Worm (Caenorhabditis elegans) whole organism, late embryonic: Measurements from ENCODE around the gene rig-3.

Source experiments
- F13H6.1 ChIP-seq: sonication (generic microtip); optimal IDR thresholded peaks from 2 replicates; lab custom pipeline; 2016; ENCODE audit warnings: missing genetic modification characterization, missing compliant biosample characterization
- K02D7.2 ChIP-seq: sonication (generic microtip); optimal IDR thresholded peaks from 2 replicates; lab custom pipeline; 2017; ENCODE audit warnings: mild to moderate bottlenecking, missing genetic modification characterization, missing compliant biosample characterization
- Y22D7AL.16 ChIP-seq: sonication (generic microtip); optimal IDR thresholded peaks from 2 replicates; lab custom pipeline; 2016; ENCODE audit warnings: missing genetic modification characterization, missing compliant biosample characterization
- ama-1 ChIP-seq: fragments of 150-350 bp; optimal IDR thresholded peaks from 2 replicates; lab custom pipeline; 2014
- ceh-14 ChIP-seq: sonication (generic microtip); optimal IDR thresholded peaks from 2 replicates; lab custom pipeline; 2016; ENCODE audit warnings: missing genotype, missing genetic modification characterization, missing compliant biosample characterization
- ceh-19 ChIP-seq: fragments of 200-800 bp; sonication (Bioruptor generic); optimal IDR thresholded peaks from 2 replicates; lab custom pipeline; 2018; ENCODE audit warnings: mild to moderate bottlenecking, missing genetic modification characterization, missing compliant biosample characterization
- ceh-2 ChIP-seq: sonication (generic microtip); optimal IDR thresholded peaks from 2 replicates; lab custom pipeline; 2016; ENCODE audit warnings: missing genotype, missing genetic modification characterization, missing compliant biosample characterization
- ceh-24 ChIP-seq: sonication (generic microtip); optimal IDR thresholded peaks from 2 replicates; lab custom pipeline; 2016; ENCODE audit warnings: mild to moderate bottlenecking, missing genetic modification characterization, missing compliant biosample characterization
- ceh-30 ChIP-seq: fragments of 150-350 bp; optimal IDR thresholded peaks from 2 replicates; lab custom pipeline; 2014; ENCODE audit warnings: missing biosample characterization, missing genetic modification characterization
- ceh-31 ChIP-seq: sonication (generic microtip); optimal IDR thresholded peaks from 2 replicates; lab custom pipeline; 2016; ENCODE audit warnings: missing genetic modification characterization, missing compliant biosample characterization
- ceh-34 ChIP-seq: sonication (generic microtip); optimal IDR thresholded peaks from 2 replicates; lab custom pipeline; 2016; ENCODE audit warnings: mild to moderate bottlenecking, missing genetic modification characterization, missing compliant biosample characterization
- ceh-45 ChIP-seq: fragments of 200-800 bp; sonication (Bioruptor generic); IDR thresholded peaks from 2 replicates; pipeline ENCODE4 v1.3.6; 2022; ENCODE audit warnings: missing genetic modification reagents, missing genetic modification characterization, missing compliant biosample characterization
- ceh-48 ChIP-seq: sonication (generic microtip); optimal IDR thresholded peaks from 2 replicates; lab custom pipeline; 2016; ENCODE audit warnings: missing genetic modification characterization, inconsistent platforms, missing compliant biosample characterization
- ceh-6 ChIP-seq: fragments of 200-800 bp; sonication (Bioruptor generic); optimal IDR thresholded peaks from 2 replicates; lab custom pipeline; 2018; ENCODE audit warnings: mild to moderate bottlenecking, missing genetic modification characterization, missing compliant biosample characterization
- ceh-9 ChIP-seq: sonication (generic microtip); optimal IDR thresholded peaks from 2 replicates; lab custom pipeline; 2016; ENCODE audit warnings: mild to moderate bottlenecking, missing genetic modification characterization, inconsistent platforms, missing compliant biosample characterization
- dve-1 ChIP-seq: sonication (generic microtip); optimal IDR thresholded peaks from 2 replicates; lab custom pipeline; 2017; ENCODE audit warnings: antibody characterized with exemption, mild to moderate bottlenecking, missing genetic modification characterization, missing compliant biosample characterization
- elt-2 ChIP-seq: sonication (generic microtip); optimal IDR thresholded peaks from 2 replicates; lab custom pipeline; 2016; ENCODE audit warnings: missing genetic modification reagents, missing genetic modification characterization, missing compliant biosample characterization
- elt-4 ChIP-seq: sonication (generic microtip); optimal IDR thresholded peaks from 2 replicates; lab custom pipeline; 2016; ENCODE audit warnings: missing genetic modification characterization, missing compliant biosample characterization
- eyg-1 ChIP-seq: sonication (generic microtip); optimal IDR thresholded peaks from 2 replicates; lab custom pipeline; 2016; ENCODE audit warnings: missing genotype, missing genetic modification characterization, missing compliant biosample characterization
- hlh-15 ChIP-seq: sonication (generic microtip); optimal IDR thresholded peaks from 2 replicates; lab custom pipeline; 2016; ENCODE audit warnings: missing genetic modification characterization, missing compliant biosample characterization
- hlh-30 ChIP-seq: sonication (generic microtip); optimal IDR thresholded peaks from 2 replicates; lab custom pipeline; 2017; ENCODE audit warnings: antibody characterized with exemption, missing genetic modification characterization, missing compliant biosample characterization; ENCODE audit not compliant: insufficient read depth
- hlh-6 ChIP-seq: sonication (generic microtip); optimal IDR thresholded peaks from 2 replicates; lab custom pipeline; 2016; ENCODE audit warnings: missing genotype, missing genetic modification characterization, missing compliant biosample characterization
- mec-3 ChIP-seq: sonication (generic microtip); optimal IDR thresholded peaks from 2 replicates; lab custom pipeline; 2016; ENCODE audit warnings: borderline replicate concordance, missing genetic modification characterization, missing compliant biosample characterization
- nfya-1 ChIP-seq: sonication (generic microtip); optimal IDR thresholded peaks from 2 replicates; lab custom pipeline; 2017; ENCODE audit warnings: missing genetic modification characterization, mild to moderate bottlenecking, missing compliant biosample characterization, antibody characterized with exemption, moderate library complexity
- nhr-232 ChIP-seq: sonication (generic microtip); optimal IDR thresholded peaks from 2 replicates; lab custom pipeline; 2016; ENCODE audit warnings: missing genetic modification characterization, missing compliant biosample characterization
- npax-4 ChIP-seq: sonication (generic microtip); optimal IDR thresholded peaks from 2 replicates; lab custom pipeline; 2016; ENCODE audit warnings: missing genetic modification characterization, missing compliant biosample characterization
- odd-2 ChIP-seq: sonication (generic microtip); optimal IDR thresholded peaks from 2 replicates; lab custom pipeline; 2017; ENCODE audit warnings: antibody characterized with exemption, mild to moderate bottlenecking, missing genetic modification characterization, missing compliant biosample characterization
- pat-9 ChIP-seq: fragments of 200-800 bp; sonication (Bioruptor generic); optimal IDR thresholded peaks from 2 replicates; lab custom pipeline; 2018; ENCODE audit warnings: mild to moderate bottlenecking, missing genetic modification characterization, moderate library complexity, missing compliant biosample characterization
- pax-1 ChIP-seq: fragments of 150-350 bp; optimal IDR thresholded peaks from 2 replicates; lab custom pipeline; 2014; ENCODE audit warnings: missing biosample characterization, missing genetic modification characterization
- pha-4 ChIP-seq: fragments of 150-350 bp; optimal IDR thresholded peaks from 2 replicates; lab custom pipeline; 2018; ENCODE audit warnings: missing biosample characterization, missing genetic modification reagents, missing genetic modification characterization
- pqm-1 ChIP-seq: sonication (generic microtip); optimal IDR thresholded peaks from 2 replicates; lab custom pipeline; 2016; ENCODE audit warnings: missing genetic modification characterization, missing compliant biosample characterization
- sdc-2 ChIP-seq: sonication (generic microtip); optimal IDR thresholded peaks from 2 replicates; lab custom pipeline; 2016; ENCODE audit warnings: missing genotype, missing genetic modification characterization, missing compliant biosample characterization
- syd-9 ChIP-seq: sonication (generic microtip); optimal IDR thresholded peaks from 2 replicates; lab custom pipeline; 2016; ENCODE audit warnings: mild to moderate bottlenecking, missing genetic modification characterization, moderate library complexity, missing compliant biosample characterization
- tbx-2 ChIP-seq: sonication (generic microtip); optimal IDR thresholded peaks from 2 replicates; lab custom pipeline; 2016; ENCODE audit warnings: missing genetic modification characterization, missing compliant biosample characterization
- unc-3 ChIP-seq, 2 experiments: fragments of 200-800 bp in 1 of 2; sonication (Bioruptor generic) in 1 of 2; sonication (generic microtip) in 1 of 2; conservative IDR thresholded peaks in 1 of 2; optimal IDR thresholded peaks in 1 of 2; 2 replicates each; pipeline versions ENCODE4 v1.3.6 to Lab custom; 2016 to 2022; ENCODE audit warnings: missing compliant biosample characterization in 2 of 2, missing genetic modification characterization in 2 of 2, missing genetic modification reagents in 1 of 2
- unc-42 ChIP-seq: sonication (generic microtip); optimal IDR thresholded peaks from 2 replicates; lab custom pipeline; 2016; ENCODE audit warnings: missing genotype, missing genetic modification characterization, missing compliant biosample characterization

rig-3 gene

ce11 chrX:6853318-6853717 is at the start of gene rig-3:
Gene rig-3, plus strand, starts transcription at chrX:6853618.
- TF ChIP-seq tbx-2 (tag; lab: Kevin White, UChicago) = no peak
- TF ChIP-seq ceh-31 (tag; lab: Kevin White, UChicago) = no peak
- TF ChIP-seq ceh-14 (tag; lab: Kevin White, UChicago) = no peak
- TF ChIP-seq ceh-9 = no peak
- no peak for TF ChIP-seq nhr-232 (tag; lab: Kevin White, UChicago)
- TF ChIP-seq ceh-2 = no peak
- TF ChIP-seq dve-1 (tag; lab: Kevin White, UChicago) = no peak
- TF ChIP-seq odd-2 (tag; lab: Kevin White, UChicago) = no peak
- TF ChIP-seq ceh-24 (tag; lab: Kevin White, UChicago) = no peak
- TF ChIP-seq syd-9 (tag; lab: Kevin White, UChicago) = no peak
- no peak for TF ChIP-seq pqm-1 (tag; lab: Kevin White, UChicago)

ce11 chrX:6804405-6804804 is 49.0 kb upstream of the rig-3 start:
- peak; percentile 29 for TF ChIP-seq hlh-30 (tag; lab: Kevin White, UChicago)
- no peak for TF ChIP-seq npax-4 (tag; lab: Kevin White, UChicago)

ce11 chrX:6804857-6805256 is 48.6 kb upstream of the rig-3 start:
- TF ChIP-seq nhr-232 (tag; lab: Kevin White, UChicago) (no peak), elt-2 (tag; lab: Kevin White, UChicago) (peak; percentile 31), ceh-31 (tag; lab: Kevin White, UChicago) (peak; percentile 11), mec-3 (tag; lab: Kevin White, UChicago) (no peak), ama-1 (lab: Kevin White, UChicago) (no peak), sdc-2 (tag; lab: Kevin White, UChicago) (peak; percentile 69), ceh-30 (tag; lab: Kevin White, UChicago) (no peak), pax-1 (tag; lab: Kevin White, UChicago) (no peak), ceh-48 (tag; lab: Kevin White, UChicago) (peak; percentile 67), unc-42 (tag; lab: Kevin White, UChicago) (peak; percentile 66), hlh-30 (tag; lab: Kevin White, UChicago) (peak; percentile 4)

ce11 chrX:6805427-6805826 is 48.0 kb upstream of the rig-3 start:
- TF ChIP-seq hlh-6 (tag; lab: Kevin White, UChicago) (no peak), syd-9 (tag; lab: Kevin White, UChicago) (no peak), K02D7.2 (tag; lab: Kevin White, UChicago) (no peak), hlh-15 (tag; lab: Kevin White, UChicago) (no peak), odd-2 (tag; lab: Kevin White, UChicago) (no peak), eyg-1 (tag; lab: Kevin White, UChicago) (no peak), pha-4 (tag; lab: Kevin White, UChicago) (no peak), ceh-6 (GFP tag; lab: Kevin White, UChicago) (no peak), nhr-232 (tag; lab: Kevin White, UChicago) (no peak), elt-4 (tag; lab: Kevin White, UChicago) (no peak), pqm-1 (tag; lab: Kevin White, UChicago) (no peak), nfya-1 (tag; lab: Kevin White, UChicago) (no peak), unc-3 (GFP tag; conservative IDR thresholded peaks at IDR 0.05; lab: Robert Waterston, UW) (no peak), unc-3 (tag; optimal IDR thresholded peaks at IDR 0.05; lab: Kevin White, UChicago) (no peak), ceh-19 (GFP tag; lab: Kevin White, UChicago) (no peak), pat-9 (no peak), tbx-2 (tag; lab: Kevin White, UChicago) (no peak), F13H6.1 (tag; lab: Kevin White, UChicago) (no peak), ceh-45 (GFP tag; lab: Robert Waterston, UW) (no peak), Y22D7AL.16 (tag; lab: Kevin White, UChicago) (no peak), ceh-34 (tag; lab: Kevin White, UChicago) (no peak)
- TF ChIP-seq, all 69 proteins: peak for 0
